Worm (Caenorhabditis elegans) whole organism, L4 larva: ENCODE measurements around the gene F45D3.2.

ENCODE experiments used
- F10B5.3 ChIP-seq: sonication (generic microtip); optimal IDR thresholded peaks from 2 replicates; lab custom pipeline; 2016; ENCODE audit warnings: mild to moderate bottlenecking, missing genetic modification characterization, missing compliant biosample characterization
- R02D3.7 ChIP-seq: fragments of 150-350 bp; sonication (generic microtip); optimal IDR thresholded peaks from 3 replicates; lab custom pipeline; 2014; ENCODE audit warnings: missing biosample characterization, missing genetic modification characterization
- ctbp-1 ChIP-seq: fragments of 200-800 bp; sonication (Bioruptor generic); IDR thresholded peaks from 2 replicates; pipeline ENCODE4 v1.3.6; 2022; ENCODE audit warnings: missing genetic modification reagents, missing genetic modification characterization, missing compliant biosample characterization
- daf-16 ChIP-seq, 3 experiments: sonication (generic microtip); optimal IDR thresholded peaks; 2 replicates each; lab custom pipeline; 2016 to 2017; ENCODE audit warnings: missing genetic modification characterization in 3 of 3, missing genetic modification reagents in 3 of 3, mild to moderate bottlenecking in 2 of 3, missing compliant biosample characterization in 2 of 3, missing biosample characterization in 1 of 3, moderate library complexity in 1 of 3
- dve-1 ChIP-seq: sonication (generic microtip); optimal IDR thresholded peaks from 2 replicates; lab custom pipeline; 2017; ENCODE audit warnings: antibody characterized with exemption, mild to moderate bottlenecking, missing genetic modification characterization, missing compliant biosample characterization; ENCODE audit not compliant: insufficient read depth
- hlh-30 ChIP-seq: sonication (generic microtip); optimal IDR thresholded peaks from 2 replicates; lab custom pipeline; 2017; ENCODE audit warnings: antibody characterized with exemption, mild to moderate bottlenecking, missing genetic modification characterization, missing compliant biosample characterization; ENCODE audit not compliant: insufficient read depth
- lin-13 ChIP-seq: fragments of 150-350 bp; optimal IDR thresholded peaks from 2 replicates; lab custom pipeline; 2014; ENCODE audit warnings: missing biosample characterization, missing genetic modification reagents, missing genetic modification characterization
- madf-9 ChIP-seq: fragments of 200-800 bp; sonication (Bioruptor generic); conservative IDR thresholded peaks from 2 replicates; pipeline ENCODE4 v1.3.6; 2022; ENCODE audit warnings: missing genetic modification reagents, missing genetic modification characterization, missing compliant biosample characterization
- mdl-1 ChIP-seq, 2 experiments: fragments of 150-350 bp in 1 of 2; sonication (generic microtip) in 1 of 2; optimal IDR thresholded peaks; 2 replicates each; lab custom pipeline; 2014 to 2017; ENCODE audit warnings: missing biosample characterization in 2 of 2, missing genetic modification characterization in 2 of 2
- mes-2 ChIP-seq: sonication (generic microtip); optimal IDR thresholded peaks from 2 replicates; lab custom pipeline; 2016; ENCODE audit warnings: missing genotype, mild to moderate bottlenecking, missing genetic modification characterization, missing compliant biosample characterization; ENCODE audit not compliant: poor library complexity, severe bottlenecking
- nhr-102 ChIP-seq: sonication (generic microtip); optimal IDR thresholded peaks from 2 replicates; lab custom pipeline; 2016; ENCODE audit warnings: mild to moderate bottlenecking, missing genetic modification characterization, moderate library complexity, missing compliant biosample characterization
- snpc-4 ChIP-seq: fragments of 150-350 bp; optimal IDR thresholded peaks from 2 replicates; lab custom pipeline; 2014; ENCODE audit warnings: missing biosample characterization, missing genetic modification characterization
- unc-62 ChIP-seq, 3 experiments: fragments of 150-350 bp in 1 of 3; sonication (generic microtip); optimal IDR thresholded peaks in 2 of 3; peaks in 1 of 3; 1 replicate in 1 of 3; 2 replicates in 2 of 3; lab custom pipeline; 2014 to 2017; ENCODE audit warnings: missing biosample characterization in 3 of 3, missing genetic modification characterization in 3 of 3, missing genetic modification reagents in 3 of 3, missing genotype in 1 of 3

F45D3.2 gene

DNA sequence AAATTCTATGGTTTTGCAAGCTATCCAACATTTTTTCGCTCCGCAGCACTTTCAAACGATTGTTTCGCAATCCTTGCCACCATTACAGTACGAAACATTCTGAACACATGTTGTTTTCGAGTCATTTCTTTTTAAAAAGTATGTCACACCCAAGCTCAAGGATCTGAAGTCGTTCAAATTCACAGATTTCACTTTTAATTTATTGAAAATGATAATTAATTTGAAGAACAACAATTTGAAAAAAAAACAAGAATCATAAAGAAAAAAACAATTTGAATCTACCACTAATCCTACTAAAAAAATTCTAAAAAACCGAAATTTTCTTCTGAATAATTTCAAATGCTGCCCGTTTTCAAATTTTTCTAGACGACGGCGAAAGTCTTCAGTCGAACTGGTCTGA lies 51.5 kb downstream of the F45D3.2 start, which contains the start of gene C14C10.2:
Gene C14C10.2, minus strand, starts transcription at position 101 of the 400 bp plus-strand sequence.
- TF ChIP-seq ctbp-1 (GFP tag; lab: Robert Waterston, UW) (no peak), nhr-102 (tag; lab: Kevin White, UChicago) (no peak), mdl-1 (tag; optimal IDR thresholded peaks at IDR 0.05; lab: Kevin White, UChicago) (no peak), mes-2 (tag; lab: Kevin White, UChicago) (no peak), daf-16 (GFP tag; optimal IDR thresholded peaks at IDR 0.05; lab: Kevin White, UChicago) (no peak), daf-16 (tag; optimal IDR thresholded peaks at IDR 0.05; lab: Kevin White, UChicago) (no peak), F10B5.3 (tag; lab: Kevin White, UChicago) (no peak), hlh-30 (tag; lab: Kevin White, UChicago) (no peak), unc-62 (GFP tag; optimal IDR thresholded peaks at IDR 0.05 in 1 of 2; lab: Kevin White, UChicago) (no peak), unc-62 (tag; optimal IDR thresholded peaks at IDR 0.05; lab: Kevin White, UChicago) (no peak), R02D3.7 (tag; lab: Kevin White, UChicago) (no peak), snpc-4 (tag; lab: Kevin White, UChicago) (no peak), madf-9 (GFP tag; lab: Robert Waterston, UW) (no peak), dve-1 (tag; lab: Kevin White, UChicago) (no peak), lin-13 (no peak)
